Fruit fly (Drosophila melanogaster) whole organism, embryonic: ENCODE results near the gene CG4658.
A peak's percentile ranks its signal among the peaks of the same experiment; 100 is the strongest.

Experiments
- CG10321 ChIP-seq: fragments of 200-800 bp; sonication (Bioruptor generic); IDR thresholded peaks from 2 replicates; pipeline ENCODE4 v1.3.6; 2022; ENCODE audit warnings: missing biosample characterization, missing genetic modification characterization
- CG10959 ChIP-seq: fragments of 200-800 bp; sonication (Bioruptor generic); IDR thresholded peaks from 2 replicates; pipeline ENCODE4 v1.3.6; 2022; ENCODE audit warnings: missing biosample characterization, missing genetic modification characterization
- CG10979 ChIP-seq: fragments of 200-800 bp; sonication (Bioruptor generic); optimal IDR thresholded peaks from 2 replicates; lab custom pipeline; 2018; ENCODE audit warnings: missing biosample characterization, mild to moderate bottlenecking, missing genetic modification characterization, moderate library complexity
- CG11247 ChIP-seq: fragments of 200-800 bp; sonication (Bioruptor generic); IDR thresholded peaks from 2 replicates; pipeline ENCODE4 v1.3.6; 2022; ENCODE audit warnings: missing biosample characterization, missing genetic modification characterization
- CG12219 ChIP-seq: fragments of 200-800 bp; sonication (Bioruptor generic); optimal IDR thresholded peaks from 3 replicates; lab custom pipeline; 2018; ENCODE audit warnings: missing biosample characterization, mild to moderate bottlenecking, missing genetic modification characterization
- CG13287 ChIP-seq: fragments of 200-800 bp; sonication (Bioruptor generic); IDR thresholded peaks from 2 replicates; pipeline ENCODE4 v1.3.6; 2022; ENCODE audit warnings: missing biosample characterization, missing genetic modification characterization; ENCODE audit not compliant: partially characterized antibody
- CG13424 ChIP-seq: fragments of 200-800 bp; sonication (Bioruptor generic); optimal IDR thresholded peaks from 2 replicates; lab custom pipeline; 2019; ENCODE audit warnings: missing biosample characterization, mild to moderate bottlenecking, missing genetic modification characterization, moderate library complexity
- CG14965 ChIP-seq: fragments of 200-800 bp; sonication (Bioruptor generic); optimal IDR thresholded peaks from 2 replicates; lab custom pipeline; 2016; ENCODE audit warnings: missing biosample characterization, missing genetic modification characterization, borderline replicate concordance
- CG15514 ChIP-seq: fragments of 200-800 bp; sonication (Bioruptor generic); optimal IDR thresholded peaks from 3 replicates; lab custom pipeline; 2017; ENCODE audit warnings: missing biosample characterization, missing genetic modification characterization, mild to moderate bottlenecking, moderate library complexity, missing genetic modification reagents
- CG17802 ChIP-seq: fragments of 200-800 bp; sonication (Bioruptor generic); optimal IDR thresholded peaks from 2 replicates; lab custom pipeline; 2018; ENCODE audit warnings: missing biosample characterization, mild to moderate bottlenecking, missing genetic modification characterization, moderate library complexity
- CG17829 ChIP-seq: fragments of 200-800 bp; optimal IDR thresholded peaks from 2 replicates; lab custom pipeline; 2019; ENCODE audit warnings: missing biosample characterization, mild to moderate bottlenecking, missing genetic modification characterization, moderate library complexity
- CG2116 ChIP-seq: fragments of 200-800 bp; sonication (Bioruptor generic); optimal IDR thresholded peaks from 3 replicates; lab custom pipeline; 2018; ENCODE audit warnings: missing biosample characterization, mild to moderate bottlenecking, missing genetic modification characterization
- CG3065 ChIP-seq: fragments of 200-800 bp; sonication (Bioruptor generic); optimal IDR thresholded peaks from 2 replicates; lab custom pipeline; 2016; ENCODE audit warnings: missing biosample characterization, missing genetic modification characterization
- CG31388 ChIP-seq: fragments of 200-800 bp; sonication (Bioruptor generic); optimal IDR thresholded peaks from 2 replicates; lab custom pipeline; 2016; ENCODE audit warnings: missing biosample characterization, missing genetic modification characterization
- CG32767 ChIP-seq: fragments of 200-800 bp; sonication (Bioruptor generic); IDR thresholded peaks from 2 replicates; pipeline ENCODE4 v1.3.6; 2022; ENCODE audit warnings: missing biosample characterization, missing genetic modification characterization
- CG3407 ChIP-seq: fragments of 200-800 bp; sonication (Bioruptor generic); optimal IDR thresholded peaks from 2 replicates; lab custom pipeline; 2018; ENCODE audit warnings: missing biosample characterization, mild to moderate bottlenecking, missing genetic modification characterization
- CG4820 ChIP-seq: fragments of 200-800 bp; sonication (Bioruptor generic); optimal IDR thresholded peaks from 3 replicates; lab custom pipeline; 2016; ENCODE audit warnings: missing biosample characterization, missing genetic modification characterization
- CG6791 ChIP-seq: fragments of 200-800 bp; sonication (Bioruptor generic); IDR thresholded peaks from 3 replicates; pipeline ENCODE4 v1.3.6; 2022; ENCODE audit warnings: missing biosample characterization, missing genetic modification characterization; ENCODE audit not compliant: partially characterized antibody
- CG8290 ChIP-seq, 3 experiments: fragments of 200-800 bp; sonication (Bioruptor generic); optimal IDR thresholded peaks; 2 replicates each; lab custom pipeline; 2016 to 2019; ENCODE audit warnings: missing biosample characterization in 3 of 3, missing genetic modification characterization in 3 of 3, mild to moderate bottlenecking in 2 of 3, moderate library complexity in 1 of 3
- CG9215 ChIP-seq: fragments of 200-800 bp; sonication (Bioruptor generic); IDR thresholded peaks from 2 replicates; pipeline ENCODE4 v1.3.6; 2022; ENCODE audit warnings: missing biosample characterization, missing genetic modification characterization
- CG9609 ChIP-seq: fragments of 200-800 bp; sonication (Bioruptor generic); optimal IDR thresholded peaks from 3 replicates; lab custom pipeline; 2016; ENCODE audit warnings: missing biosample characterization, missing genetic modification characterization
- CG9876 ChIP-seq: fragments of 200-800 bp; sonication (Bioruptor generic); optimal IDR thresholded peaks from 2 replicates; lab custom pipeline; 2016; ENCODE audit warnings: missing biosample characterization, missing genetic modification characterization
- D19B ChIP-seq: fragments of 200-800 bp; sonication (Bioruptor generic); optimal IDR thresholded peaks from 2 replicates; lab custom pipeline; 2017; ENCODE audit warnings: missing biosample characterization, mild to moderate bottlenecking, missing genetic modification characterization
- Deaf1 ChIP-seq: fragments of 200-800 bp; optimal IDR thresholded peaks from 3 replicates; lab custom pipeline; 2019; ENCODE audit warnings: missing biosample characterization, mild to moderate bottlenecking, missing genetic modification characterization, moderate library complexity
- Dip2 ChIP-seq: fragments of 200-800 bp; sonication (Bioruptor generic); IDR thresholded peaks from 2 replicates; pipeline ENCODE4 v1.3.6; 2022; ENCODE audit warnings: missing biosample characterization, missing genetic modification characterization
- Doc3 ChIP-seq: fragments of 200-800 bp; sonication (Bioruptor generic); IDR thresholded peaks from 3 replicates; pipeline ENCODE4 v1.3.6; 2022; ENCODE audit warnings: missing biosample characterization, missing genetic modification characterization; ENCODE audit not compliant: partially characterized antibody
- H2.0 ChIP-seq: fragments of 200-800 bp; sonication (Bioruptor generic); IDR thresholded peaks from 2 replicates; pipeline ENCODE4 v1.3.6; 2022; ENCODE audit warnings: missing biosample characterization, missing genetic modification characterization
- Hr3 ChIP-seq: fragments of 200-800 bp; sonication (Bioruptor generic); optimal IDR thresholded peaks from 3 replicates; lab custom pipeline; 2016; ENCODE audit warnings: missing biosample characterization, missing genetic modification characterization
- Lhr ChIP-seq: fragments of 200-800 bp; sonication (Bioruptor generic); optimal IDR thresholded peaks from 3 replicates; lab custom pipeline; 2017; ENCODE audit warnings: mild to moderate bottlenecking, missing biosample characterization, missing genetic modification reagents, missing genetic modification characterization
- Lpt ChIP-seq: fragments of >200 bp; optimal IDR thresholded peaks from 2 replicates; lab custom pipeline; 2018; ENCODE audit warnings: missing biosample characterization, missing genetic modification characterization
- Mes4 ChIP-seq: fragments of 200-800 bp; sonication (Bioruptor generic); optimal IDR thresholded peaks from 2 replicates; lab custom pipeline; 2016; ENCODE audit warnings: missing biosample characterization, missing genetic modification characterization
- PHDP ChIP-seq: fragments of 200-800 bp; sonication (Bioruptor generic); optimal IDR thresholded peaks from 3 replicates; lab custom pipeline; 2018; ENCODE audit warnings: missing biosample characterization, mild to moderate bottlenecking, missing genetic modification characterization, moderate library complexity
- Ravus ChIP-seq: fragments of 200-800 bp; sonication (Bioruptor generic); IDR thresholded peaks from 2 replicates; pipeline ENCODE4 v1.3.6; 2022; ENCODE audit warnings: missing biosample characterization, missing genetic modification characterization
- Tbp ChIP-seq: fragments of >200 bp; optimal IDR thresholded peaks from 2 replicates; lab custom pipeline; 2018; ENCODE audit warnings: missing biosample characterization, missing genetic modification characterization
- Vsx1 ChIP-seq: fragments of 200-800 bp; sonication (Bioruptor generic); optimal IDR thresholded peaks from 2 replicates; lab custom pipeline; 2017; ENCODE audit warnings: missing biosample characterization, mild to moderate bottlenecking, missing genetic modification characterization, missing genetic modification reagents
- chinmo ChIP-seq: fragments of 200-800 bp; sonication (Bioruptor generic); IDR thresholded peaks from 4 replicates; pipeline ENCODE4 v1.3.6; 2022; ENCODE audit warnings: missing biosample characterization, missing genetic modification characterization; ENCODE audit not compliant: partially characterized antibody
- dimm ChIP-seq: fragments of 200-800 bp; sonication (Bioruptor generic); IDR thresholded peaks from 2 replicates; pipeline ENCODE4 v1.3.6; 2022; ENCODE audit warnings: missing biosample characterization, missing genetic modification characterization
- dm ChIP-seq: fragments of 200-800 bp; sonication (Bioruptor generic); optimal IDR thresholded peaks from 3 replicates; lab custom pipeline; 2016; ENCODE audit warnings: missing biosample characterization, missing genetic modification characterization
- eve ChIP-seq, 2 experiments: fragments of >200 bp; optimal IDR thresholded peaks; 2 replicates each; lab custom pipeline; 2017; ENCODE audit warnings: missing biosample characterization in 2 of 2, missing genetic modification characterization in 2 of 2
- ftz-f1 ChIP-seq: fragments of 200-800 bp; sonication (Bioruptor generic); optimal IDR thresholded peaks from 2 replicates; lab custom pipeline; 2016; ENCODE audit warnings: missing biosample characterization, missing genetic modification characterization
- jumu ChIP-seq: fragments of 200-800 bp; sonication (Bioruptor generic); optimal IDR thresholded peaks from 3 replicates; lab custom pipeline; 2016; ENCODE audit warnings: missing biosample characterization, missing genetic modification characterization
- mld ChIP-seq: fragments of 200-800 bp; sonication (Bioruptor generic); IDR thresholded peaks from 3 replicates; pipeline ENCODE4 v1.3.6; 2022; ENCODE audit warnings: missing biosample characterization, missing genetic modification characterization; ENCODE audit not compliant: partially characterized antibody
- nom ChIP-seq: fragments of 200-800 bp; sonication (Bioruptor generic); optimal IDR thresholded peaks from 2 replicates; lab custom pipeline; 2017; ENCODE audit warnings: missing biosample characterization, missing genetic modification characterization, mild to moderate bottlenecking, moderate library complexity, missing genetic modification reagents
- pan ChIP-seq, 4 experiments: fragments of >200 bp in 3 of 4; fragments of 200-800 bp in 1 of 4; sonication (Bioruptor generic) in 1 of 4; optimal IDR thresholded peaks in 3 of 4; IDR thresholded peaks in 1 of 4; 2 replicates each; pipeline versions ENCODE4 v1.3.6 to Lab custom; 2017 to 2022; ENCODE audit warnings: missing biosample characterization in 2 of 4, missing genetic modification characterization in 2 of 4, mixed read lengths in 1 of 4
- pb ChIP-seq: fragments of 200-800 bp; sonication (Bioruptor generic); optimal IDR thresholded peaks from 3 replicates; lab custom pipeline; 2016; ENCODE audit warnings: missing biosample characterization, missing genetic modification characterization
- peb ChIP-seq: fragments of 200-800 bp; sonication (Bioruptor generic); IDR thresholded peaks from 2 replicates; pipeline ENCODE4 v1.3.6; 2022; ENCODE audit warnings: missing biosample characterization, missing genetic modification characterization
- pnt ChIP-seq: fragments of 200-800 bp; sonication (Bioruptor generic); optimal IDR thresholded peaks from 3 replicates; lab custom pipeline; 2016; ENCODE audit warnings: missing biosample characterization, missing genetic modification characterization
- slbo ChIP-seq: fragments of 200-800 bp; sonication (Bioruptor generic); IDR thresholded peaks from 2 replicates; pipeline ENCODE4 v1.3.6; 2022; ENCODE audit warnings: missing biosample characterization, missing genetic modification characterization
- ssp ChIP-seq: fragments of 200-800 bp; sonication (Bioruptor generic); IDR thresholded peaks from 2 replicates; pipeline ENCODE4 v1.3.6; 2022; ENCODE audit warnings: missing biosample characterization, missing genetic modification characterization
- toy ChIP-seq: fragments of 200-800 bp; sonication (Bioruptor generic); IDR thresholded peaks from 2 replicates; pipeline ENCODE4 v1.3.6; 2022; ENCODE audit warnings: missing biosample characterization, missing genetic modification characterization

The CG4658 gene

dm6 chr2L:9921401-9921800, 35.5 kb upstream of the CG4658 start, which contains the start of gene CG4592 (continued):
- TF ChIP-seq Doc3 (GFP tag; lab: Robert Waterston, UW) (no peak), jumu (GFP tag; lab: Kevin White, UChicago) (peak; percentile 30), Hr3 (GFP tag; lab: Kevin White, UChicago) (peak; percentile 34), dimm (GFP tag; lab: Robert Waterston, UW) (no peak), CG15514 (GFP tag; lab: Kevin White, UChicago) (peak; percentile 46), H2.0 (GFP tag; lab: Robert Waterston, UW) (peak; percentile 66), chinmo (GFP tag; lab: Robert Waterston, UW) (no peak), Lhr (no peak), eve (GFP tag; optimal IDR thresholded peaks at IDR 0.05; lab: Kevin White, UChicago) (no peak), CG3407 (peak; percentile 21), CG3065 (GFP tag; lab: Kevin White, UChicago) (no peak), peb (GFP tag; lab: Robert Waterston, UW) (no peak), slbo (peak; percentile 62), CG11247 (no peak), dm (GFP tag; lab: Kevin White, UChicago) (no peak), CG13424 (tag; lab: Kevin White, UChicago) (no peak), nom (no peak), ftz-f1 (GFP tag; lab: Kevin White, UChicago) (peak; percentile 23), mld (GFP tag; lab: Robert Waterston, UW) (no peak), CG8290 (GFP tag; optimal IDR thresholded peaks at IDR 0.05; lab: Kevin White, UChicago) (no peak), CG8290 (tag; optimal IDR thresholded peaks at IDR 0.05; lab: Kevin White, UChicago) (no peak), Lpt (GFP tag; lab: Kevin White, UChicago) (no peak), Tbp (GFP tag; lab: Kevin White, UChicago) (no peak), CG9215 (GFP tag; lab: Robert Waterston, UW) (no peak), pnt (GFP tag; lab: Kevin White, UChicago) (no peak), CG32767 (peak; percentile 56; the same call in 1 of the 2 replicates), pan (optimal IDR thresholded peaks at IDR 0.05; lab: Kevin White, UChicago) (no peak), pan (GFP tag; optimal IDR thresholded peaks at IDR 0.05 in 1 of 2, IDR thresholded peaks at IDR 0.05 in 1 of 2) (peak in 1 of 2 experiments; percentile 73), CG31388 (GFP tag; lab: Kevin White, UChicago) (no peak), Ravus (GFP tag; lab: Robert Waterston, UW) (no peak), pb (GFP tag; lab: Kevin White, UChicago) (no peak), CG17829 (tag; lab: Kevin White, UChicago) (peak; percentile 65), Deaf1 (tag; lab: Kevin White, UChicago) (peak; percentile 27), toy (GFP tag; lab: Robert Waterston, UW) (no peak), CG14965 (GFP tag; lab: Kevin White, UChicago) (no peak), CG17802 (tag; lab: Kevin White, UChicago) (no peak), CG12219 (GFP tag; lab: Kevin White, UChicago) (peak; percentile 66), D19B (GFP tag; lab: Kevin White, UChicago) (no peak), CG9609 (GFP tag; lab: Kevin White, UChicago) (peak; percentile 6), Vsx1 (no peak), CG10321 (GFP tag; lab: Robert Waterston, UW) (peak; percentile 32; the same call in 1 of the 2 replicates), ssp (GFP tag; lab: Robert Waterston, UW) (peak; percentile 14; the same call in 1 of the 2 replicates), PHDP (tag; lab: Kevin White, UChicago) (no peak), Mes4 (GFP tag; lab: Kevin White, UChicago) (no peak), CG6791 (no peak), CG13287 (GFP tag; lab: Robert Waterston, UW) (peak; percentile 40; the same call in 1 of the 2 replicates), CG2116 (peak; percentile 38), CG10979 (tag; lab: Kevin White, UChicago) (peak; percentile 73), Dip2 (no peak), CG4820 (peak; percentile 99), CG9876 (GFP tag; lab: Kevin White, UChicago) (no peak), CG10959 (GFP tag; lab: Robert Waterston, UW) (no peak)
